Fruit fly (Drosophila melanogaster) whole organism, embryonic: ENCODE data around the gene CG14694.

Experiments used
- Aef1 ChIP-seq: fragments of 200-800 bp; sonication (Bioruptor generic); IDR thresholded peaks from 3 replicates; pipeline ENCODE4 v1.3.6; 2022; ENCODE audit warnings: missing biosample characterization, missing genetic modification characterization
- CG10147 ChIP-seq: fragments of 200-800 bp; sonication (Bioruptor generic); optimal IDR thresholded peaks from 2 replicates; lab custom pipeline; 2019; ENCODE audit warnings: missing biosample characterization, mild to moderate bottlenecking, missing genetic modification characterization, moderate library complexity
- CG10209 ChIP-seq: fragments of 200-800 bp; sonication (Bioruptor generic); optimal IDR thresholded peaks from 3 replicates; lab custom pipeline; 2017; ENCODE audit warnings: missing biosample characterization, mild to moderate bottlenecking, missing genetic modification characterization, missing genetic modification reagents
- CG12155 ChIP-seq: fragments of 200-800 bp; sonication (Bioruptor generic); optimal IDR thresholded peaks from 3 replicates; lab custom pipeline; 2016; ENCODE audit warnings: missing biosample characterization, missing genetic modification characterization
- CG12391 ChIP-seq: fragments of 200-800 bp; sonication (Bioruptor generic); optimal IDR thresholded peaks from 3 replicates; lab custom pipeline; 2018; ENCODE audit warnings: missing biosample characterization, mild to moderate bottlenecking, missing genetic modification characterization, moderate library complexity
- CG12744 ChIP-seq: fragments of 200-800 bp; sonication (Bioruptor generic); optimal IDR thresholded peaks from 2 replicates; lab custom pipeline; 2016; ENCODE audit warnings: missing biosample characterization, missing genetic modification characterization
- CG13775 ChIP-seq: fragments of 200-800 bp; sonication (Bioruptor generic); optimal IDR thresholded peaks from 3 replicates; lab custom pipeline; 2017; ENCODE audit warnings: missing biosample characterization, mild to moderate bottlenecking, missing genetic modification characterization
- CG17829 ChIP-seq: fragments of 200-800 bp; optimal IDR thresholded peaks from 2 replicates; lab custom pipeline; 2019; ENCODE audit warnings: missing biosample characterization, mild to moderate bottlenecking, missing genetic modification characterization, moderate library complexity
- CG1792 ChIP-seq: fragments of 200-800 bp; sonication (Bioruptor generic); optimal IDR thresholded peaks from 2 replicates; lab custom pipeline; 2016; ENCODE audit warnings: missing biosample characterization, missing genetic modification characterization
- CG18599 ChIP-seq: fragments of 200-800 bp; sonication (Bioruptor generic); optimal IDR thresholded peaks from 3 replicates; lab custom pipeline; 2017; ENCODE audit warnings: missing biosample characterization, missing genetic modification characterization, mild to moderate bottlenecking, moderate library complexity, missing genetic modification reagents
- CG2678 ChIP-seq: fragments of 200-800 bp; sonication (Bioruptor generic); optimal IDR thresholded peaks from 3 replicates; lab custom pipeline; 2019; ENCODE audit warnings: missing biosample characterization, mild to moderate bottlenecking, missing genetic modification characterization, moderate library complexity
- CG31224 ChIP-seq: fragments of 200-800 bp; sonication (Bioruptor generic); IDR thresholded peaks from 2 replicates; pipeline ENCODE4 v1.3.6; 2022; ENCODE audit warnings: missing biosample characterization, missing genetic modification characterization
- CG4328 ChIP-seq: fragments of 200-800 bp; sonication (Bioruptor generic); optimal IDR thresholded peaks from 3 replicates; lab custom pipeline; 2017; ENCODE audit warnings: missing biosample characterization, missing genetic modification reagents, missing genetic modification characterization
- CG6254 ChIP-seq: fragments of 200-800 bp; sonication (Bioruptor generic); optimal IDR thresholded peaks from 3 replicates; lab custom pipeline; 2017; ENCODE audit warnings: mild to moderate bottlenecking, missing biosample characterization, missing genetic modification reagents, missing genetic modification characterization
- CG6689 ChIP-seq: fragments of 200-800 bp; sonication (Bioruptor generic); IDR thresholded peaks from 2 replicates; pipeline ENCODE4 v1.3.6; 2022; ENCODE audit warnings: missing biosample characterization, missing genetic modification characterization
- CG6765 ChIP-seq: fragments of 200-800 bp; sonication (Bioruptor generic); optimal IDR thresholded peaks from 3 replicates; lab custom pipeline; 2017; ENCODE audit warnings: missing biosample characterization, mild to moderate bottlenecking, missing genetic modification characterization
- CG7372 ChIP-seq: fragments of 200-800 bp; sonication (Bioruptor generic); IDR thresholded peaks from 2 replicates; pipeline ENCODE4 v1.3.6; 2022; ENCODE audit warnings: missing biosample characterization, missing genetic modification characterization
- CG9609 ChIP-seq: fragments of 200-800 bp; sonication (Bioruptor generic); optimal IDR thresholded peaks from 3 replicates; lab custom pipeline; 2016; ENCODE audit warnings: missing biosample characterization, missing genetic modification characterization
- CG9797 ChIP-seq: fragments of 200-800 bp; sonication (Bioruptor generic); optimal IDR thresholded peaks from 3 replicates; lab custom pipeline; 2018; ENCODE audit warnings: missing biosample characterization, mild to moderate bottlenecking, missing genetic modification characterization
- CoRest ChIP-seq: fragments of 200-800 bp; sonication (Bioruptor generic); optimal IDR thresholded peaks from 3 replicates; lab custom pipeline; 2018; ENCODE audit warnings: missing biosample characterization, mild to moderate bottlenecking, missing genetic modification characterization, moderate library complexity
- Dek ChIP-seq: fragments of 200-800 bp; sonication (Bioruptor generic); optimal IDR thresholded peaks from 3 replicates; lab custom pipeline; 2019; ENCODE audit warnings: missing biosample characterization, mild to moderate bottlenecking, missing genetic modification characterization, moderate library complexity
- Dfd ChIP-seq, 2 experiments: fragments of >200 bp; optimal IDR thresholded peaks; 2 replicates each; lab custom pipeline; 2017; ENCODE audit warnings: missing biosample characterization in 2 of 2, missing genetic modification characterization in 2 of 2
- GATAe ChIP-seq: fragments of 200-800 bp; sonication (Bioruptor generic); conservative IDR thresholded peaks from 2 replicates; pipeline ENCODE4 v1.3.6; 2022; ENCODE audit warnings: missing biosample characterization, missing genetic modification characterization
- HLH4C ChIP-seq: fragments of 200-800 bp; sonication (Bioruptor generic); IDR thresholded peaks from 3 replicates; pipeline ENCODE4 v1.3.6; 2022; ENCODE audit warnings: missing biosample characterization, missing genetic modification characterization; ENCODE audit not compliant: partially characterized antibody
- Hr39 ChIP-seq: fragments of >200 bp; optimal IDR thresholded peaks from 2 replicates; lab custom pipeline; 2017
- Lpt ChIP-seq: fragments of >200 bp; optimal IDR thresholded peaks from 2 replicates; lab custom pipeline; 2018; ENCODE audit warnings: missing biosample characterization, missing genetic modification characterization
- PHDP ChIP-seq: fragments of 200-800 bp; sonication (Bioruptor generic); optimal IDR thresholded peaks from 3 replicates; lab custom pipeline; 2018; ENCODE audit warnings: missing biosample characterization, mild to moderate bottlenecking, missing genetic modification characterization, moderate library complexity
- Stat92E ChIP-seq, 3 experiments: fragments of >200 bp in 2 of 3; fragments of 200-800 bp in 1 of 3; sonication (Bioruptor generic) in 1 of 3; optimal IDR thresholded peaks; 2 replicates each; lab custom pipeline; 2017 to 2019; ENCODE audit warnings: missing biosample characterization in 3 of 3, missing genetic modification characterization in 3 of 3, mild to moderate bottlenecking in 1 of 3, moderate library complexity in 1 of 3
- Taf1 ChIP-seq: fragments of 200-800 bp; sonication (Bioruptor generic); IDR thresholded peaks from 2 replicates; pipeline ENCODE4 v1.3.6; 2022; ENCODE audit warnings: missing biosample characterization, missing genetic modification characterization
- YL-1 ChIP-seq: fragments of 200-800 bp; sonication (Bioruptor generic); optimal IDR thresholded peaks from 3 replicates; lab custom pipeline; 2017; ENCODE audit warnings: missing biosample characterization, mild to moderate bottlenecking, missing genetic modification characterization
- bab2 ChIP-seq: fragments of 200-800 bp; sonication (Bioruptor generic); optimal IDR thresholded peaks from 2 replicates; lab custom pipeline; 2016; ENCODE audit warnings: missing biosample characterization, missing genetic modification characterization
- croc ChIP-seq: fragments of 200-800 bp; sonication (Bioruptor generic); conservative IDR thresholded peaks from 3 replicates; pipeline ENCODE4 v1.3.6; 2022; ENCODE audit warnings: missing biosample characterization, missing genetic modification characterization
- da ChIP-seq: fragments of 200-800 bp; sonication (Bioruptor generic); optimal IDR thresholded peaks from 2 replicates; lab custom pipeline; 2016; ENCODE audit warnings: missing biosample characterization, missing genetic modification characterization
- dati ChIP-seq: fragments of 200-800 bp; sonication (Bioruptor generic); IDR thresholded peaks from 2 replicates; pipeline ENCODE4 v1.3.6; 2022; ENCODE audit warnings: missing biosample characterization, missing genetic modification characterization
- gfzf ChIP-seq: fragments of 200-800 bp; sonication (Bioruptor generic); optimal IDR thresholded peaks from 2 replicates; lab custom pipeline; 2016; ENCODE audit warnings: missing biosample characterization, mild to moderate bottlenecking, missing genetic modification characterization, moderate library complexity
- gsb-n ChIP-seq: fragments of 200-800 bp; sonication (Bioruptor generic); optimal IDR thresholded peaks from 3 replicates; lab custom pipeline; 2018; ENCODE audit warnings: missing biosample characterization, mild to moderate bottlenecking, missing genetic modification characterization
- ind ChIP-seq: fragments of 200-800 bp; sonication (Bioruptor generic); optimal IDR thresholded peaks from 3 replicates; lab custom pipeline; 2016; ENCODE audit warnings: missing biosample characterization, missing genetic modification characterization
- inv ChIP-seq: fragments of 200-800 bp; sonication (Bioruptor generic); IDR thresholded peaks from 2 replicates; pipeline ENCODE4 v1.3.6; 2022; ENCODE audit warnings: missing biosample characterization, missing genetic modification characterization; ENCODE audit not compliant: partially characterized antibody
- maf-S ChIP-seq: fragments of 200-800 bp; sonication (Bioruptor generic); optimal IDR thresholded peaks from 2 replicates; lab custom pipeline; 2016; ENCODE audit warnings: missing biosample characterization, missing genetic modification characterization
- odd ChIP-seq: fragments of 200-800 bp; sonication (Bioruptor generic); optimal IDR thresholded peaks from 2 replicates; lab custom pipeline; 2017; ENCODE audit warnings: missing biosample characterization, mild to moderate bottlenecking, missing genetic modification characterization
- pho ChIP-seq: fragments of 200-800 bp; sonication (Bioruptor generic); optimal IDR thresholded peaks from 2 replicates; lab custom pipeline; 2016; ENCODE audit warnings: missing biosample characterization, missing genetic modification characterization
- phol ChIP-seq: fragments of 200-800 bp; sonication (Bioruptor generic); optimal IDR thresholded peaks from 3 replicates; lab custom pipeline; 2018; ENCODE audit warnings: missing biosample characterization, mild to moderate bottlenecking, missing genetic modification characterization, moderate library complexity
- run ChIP-seq: fragments of 200-800 bp; sonication (Bioruptor generic); optimal IDR thresholded peaks from 3 replicates; lab custom pipeline; 2018; ENCODE audit warnings: missing biosample characterization, mild to moderate bottlenecking, missing genetic modification characterization
- sob ChIP-seq: fragments of 200-800 bp; sonication (Bioruptor generic); IDR thresholded peaks from 2 replicates; pipeline ENCODE4 v1.3.6; 2022; ENCODE audit warnings: missing biosample characterization, missing genetic modification characterization
- stwl ChIP-seq: fragments of 200-800 bp; sonication (Bioruptor generic); optimal IDR thresholded peaks from 3 replicates; lab custom pipeline; 2018; ENCODE audit warnings: missing biosample characterization, mild to moderate bottlenecking, missing genetic modification characterization, moderate library complexity
- tgo ChIP-seq: fragments of 200-800 bp; sonication (Bioruptor generic); IDR thresholded peaks from 3 replicates; pipeline ENCODE4 v1.3.6; 2022; ENCODE audit warnings: missing biosample characterization, missing genetic modification characterization
- tio ChIP-seq: fragments of 200-800 bp; sonication (Bioruptor generic); optimal IDR thresholded peaks from 2 replicates; lab custom pipeline; 2017; ENCODE audit warnings: missing biosample characterization, missing genetic modification characterization, inconsistent platforms
- unpg ChIP-seq: fragments of 200-800 bp; sonication (Bioruptor generic); optimal IDR thresholded peaks from 3 replicates; lab custom pipeline; 2018; ENCODE audit warnings: missing biosample characterization, mild to moderate bottlenecking, missing genetic modification characterization, moderate library complexity
- vnd ChIP-seq: fragments of 200-800 bp; sonication (Bioruptor generic); IDR thresholded peaks from 3 replicates; pipeline ENCODE4 v1.3.6; 2022; ENCODE audit warnings: missing biosample characterization, missing genetic modification characterization; ENCODE audit not compliant: partially characterized antibody
- zf30C ChIP-seq: fragments of 200-800 bp; sonication (Bioruptor generic); optimal IDR thresholded peaks from 3 replicates; lab custom pipeline; 2018; ENCODE audit warnings: missing biosample characterization, mild to moderate bottlenecking, missing genetic modification characterization

The CG14694 gene

dm6 chr3R:10849515-10849973 lies 10.1 kb downstream of the CG14694 start, which contains the start of gene CG42394 (continued):
- TF ChIP-seq gsb-n = peak; percentile 94
- TF ChIP-seq maf-S (GFP tag; lab: Kevin White, UChicago) = peak; percentile 37
- TF ChIP-seq CG12391 (tag; lab: Kevin White, UChicago) = peak; percentile 97
- peak; percentile 43 for TF ChIP-seq CG12744 (GFP tag; lab: Kevin White, UChicago)
- peak; percentile 94 for TF ChIP-seq CG13775 (GFP tag; lab: Kevin White, UChicago)
- TF ChIP-seq ind = peak; percentile 88
- peak; percentile 90 for TF ChIP-seq Aef1 (GFP tag; lab: Robert Waterston, UW)
- TF ChIP-seq CG4328 (GFP tag; lab: Kevin White, UChicago) = peak; percentile 86
- peak; percentile 41 for TF ChIP-seq CG9609 (GFP tag; lab: Kevin White, UChicago)
- TF ChIP-seq phol (tag; lab: Kevin White, UChicago) = peak; percentile 98
- peak; percentile 91 for TF ChIP-seq Dek (tag; lab: Kevin White, UChicago)
- TF ChIP-seq odd (GFP tag; lab: Kevin White, UChicago) = peak; percentile 93
- TF ChIP-seq CG12155 = peak; percentile 86
- peak; percentile 80 for TF ChIP-seq run (tag; lab: Kevin White, UChicago)
- TF ChIP-seq PHDP = peak; percentile 95
- TF ChIP-seq CG9797 (GFP tag; lab: Kevin White, UChicago) = peak; percentile 25
- TF ChIP-seq CG1792 (GFP tag; lab: Kevin White, UChicago) = peak; percentile 47
- TF ChIP-seq CG7372 (GFP tag; lab: Robert Waterston, UW) = peak; percentile 92
- TF ChIP-seq vnd (GFP tag; lab: Robert Waterston, UW) = peak; percentile 20; the same call in 2 of the 3 replicates
- peak; percentile 48 for TF ChIP-seq bab2
- no peak for TF ChIP-seq Hr39 (lab: Kevin White, UChicago)
- TF ChIP-seq YL-1 (GFP tag; lab: Kevin White, UChicago) = peak; percentile 80
- TF ChIP-seq CG10147 (GFP tag; lab: Kevin White, UChicago) = peak; percentile 97
- TF ChIP-seq gfzf (GFP tag; lab: Kevin White, UChicago) = no peak
- TF ChIP-seq CG6765 (GFP tag; lab: Kevin White, UChicago) = peak; percentile 92
- peak in 1 of 3 experiments; percentile 83 for TF ChIP-seq Stat92E (GFP tag; optimal IDR thresholded peaks at IDR 0.05; lab: Kevin White, UChicago)
- TF ChIP-seq da = no peak
- peak; percentile 56 for TF ChIP-seq stwl (tag; lab: Kevin White, UChicago)
- TF ChIP-seq CG17829 (tag; lab: Kevin White, UChicago) = peak; percentile 98
- peak; percentile 30; the same call in 1 of the 2 replicates for TF ChIP-seq inv
- TF ChIP-seq unpg (GFP tag; lab: Kevin White, UChicago) = peak; percentile 95
- peak; percentile 93 for TF ChIP-seq CG6689 (GFP tag; lab: Robert Waterston, UW)
- TF ChIP-seq CoRest (tag; lab: Kevin White, UChicago) = peak; percentile 96
- no peak for TF ChIP-seq Dfd (GFP tag; optimal IDR thresholded peaks at IDR 0.05; lab: Kevin White, UChicago)
- TF ChIP-seq zf30C (GFP tag; lab: Kevin White, UChicago) = peak; percentile 2
- peak; percentile 85; the same call in 1 of the 2 replicates for TF ChIP-seq dati (GFP tag; lab: Robert Waterston, UW)
- TF ChIP-seq pho (GFP tag; lab: Kevin White, UChicago) = peak; percentile 68
- peak; percentile 93 for TF ChIP-seq tgo (GFP tag; lab: Robert Waterston, UW)
- peak; percentile 84 for TF ChIP-seq Taf1
- peak; percentile 88 for TF ChIP-seq CG31224 (GFP tag; lab: Robert Waterston, UW)
- TF ChIP-seq HLH4C (GFP tag; lab: Robert Waterston, UW) = no peak
- peak; percentile 71 for TF ChIP-seq GATAe (GFP tag; lab: Robert Waterston, UW)
- TF ChIP-seq CG10209 (GFP tag; lab: Kevin White, UChicago) = peak; percentile 95
- TF ChIP-seq CG6254 = peak; percentile 96
- peak; percentile 95 for TF ChIP-seq sob (GFP tag; lab: Robert Waterston, UW)
- TF ChIP-seq CG18599 (GFP tag; lab: Kevin White, UChicago) = peak; percentile 98
- TF ChIP-seq croc (GFP tag; lab: Robert Waterston, UW) = peak; percentile 92
- peak; percentile 89 for TF ChIP-seq tio
- TF ChIP-seq CG2678 (tag; lab: Kevin White, UChicago) = peak; percentile 97
- TF ChIP-seq Lpt (GFP tag; lab: Kevin White, UChicago) = no peak
